Worm (Caenorhabditis elegans): ENCODE measurements around the gene Y39B6A.10.

DNA sequence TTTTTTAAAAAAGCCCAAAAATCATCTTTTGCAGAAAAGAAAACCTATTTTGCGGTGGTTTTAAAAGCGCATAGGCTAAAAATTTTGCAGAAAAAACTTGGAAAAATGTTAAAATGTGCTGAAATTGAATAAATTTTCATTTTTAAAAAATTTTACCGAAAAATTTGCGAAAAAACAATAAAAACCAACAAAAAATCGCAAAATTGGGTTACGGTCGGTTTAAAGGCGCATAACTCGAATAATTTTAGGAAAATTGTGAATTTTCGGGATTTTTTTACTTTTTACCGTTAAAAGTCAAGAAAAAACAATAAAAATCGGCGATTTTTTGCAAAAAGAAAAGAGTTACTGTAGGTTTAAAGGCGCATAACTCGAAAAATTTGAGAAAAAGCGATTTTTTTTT is 8.2 kb downstream of the Y39B6A.10 start:
- TF ChIP-seq lin-13 (tag; optimal IDR thresholded peaks at IDR 0.05) = no peak
- no peak for TF ChIP-seq mab-5 (tag; optimal IDR thresholded peaks at IDR 0.05)
- TF ChIP-seq unc-120 (tag; optimal IDR thresholded peaks at IDR 0.05; ENCODE audit: poor library complexity, severe bottlenecking) = no peak
- TF ChIP-seq nhr-12 (tag; optimal IDR thresholded peaks at IDR 0.05) = no peak
- TF ChIP-seq ztf-11 (tag; optimal IDR thresholded peaks at IDR 0.05) = no peak
- no peak for TF ChIP-seq ces-1 (GFP tag; optimal IDR thresholded peaks at IDR 0.05)

All from whole organism, mixed stage, embryonic.